Fruit fly (Drosophila melanogaster) whole organism, pupa: ENCODE results near the gene CG11030.

Experiments
- CG10348 ChIP-seq: fragments of 200-800 bp; sonication (Bioruptor generic); IDR thresholded peaks from 2 replicates; pipeline ENCODE4 v1.3.6; 2022; ENCODE audit warnings: missing biosample characterization, missing genetic modification characterization
- CG12605 ChIP-seq: fragments of 200-800 bp; sonication (Bioruptor generic); IDR thresholded peaks from 2 replicates; pipeline ENCODE4 v1.3.6; 2022; ENCODE audit warnings: missing biosample characterization, missing genetic modification characterization
- CG13204 ChIP-seq: fragments of 200-800 bp; sonication (Bioruptor generic); optimal IDR thresholded peaks from 2 replicates; lab custom pipeline; 2018; ENCODE audit warnings: missing biosample characterization, mild to moderate bottlenecking, missing genetic modification characterization, moderate library complexity
- CG14655 ChIP-seq: fragments of 200-800 bp; sonication (Bioruptor generic); optimal IDR thresholded peaks from 3 replicates; lab custom pipeline; 2017; ENCODE audit warnings: mild to moderate bottlenecking, missing biosample characterization, missing genetic modification reagents, missing genetic modification characterization
- CG15710 ChIP-seq: fragments of 200-800 bp; sonication (Bioruptor generic); optimal IDR thresholded peaks from 2 replicates; lab custom pipeline; 2018; ENCODE audit warnings: missing biosample characterization, mild to moderate bottlenecking, missing genetic modification characterization, moderate library complexity
- CG17806 ChIP-seq: fragments of 200-800 bp; sonication (Bioruptor generic); optimal IDR thresholded peaks from 2 replicates; lab custom pipeline; 2018; ENCODE audit warnings: missing biosample characterization, mild to moderate bottlenecking, missing genetic modification characterization, moderate library complexity
- CG32121 ChIP-seq: fragments of 200-800 bp; sonication (Bioruptor generic); IDR thresholded peaks from 2 replicates; pipeline ENCODE4 v1.3.6; 2022; ENCODE audit warnings: missing biosample characterization, missing genetic modification characterization
- CG34367 ChIP-seq: fragments of 200-800 bp; sonication (Bioruptor generic); optimal IDR thresholded peaks from 2 replicates; lab custom pipeline; 2018; ENCODE audit warnings: missing biosample characterization, mild to moderate bottlenecking, missing genetic modification characterization
- CG4496 ChIP-seq: fragments of 200-800 bp; sonication (Bioruptor generic); IDR thresholded peaks from 3 replicates; pipeline ENCODE4 v1.3.6; 2022; ENCODE audit warnings: missing biosample characterization, missing genetic modification characterization
- CG8159 ChIP-seq: fragments of 200-800 bp; sonication (Bioruptor generic); optimal IDR thresholded peaks from 3 replicates; lab custom pipeline; 2018; ENCODE audit warnings: missing biosample characterization, mild to moderate bottlenecking, missing genetic modification characterization, moderate library complexity
- CG8301 ChIP-seq: fragments of 200-800 bp; sonication (Bioruptor generic); optimal IDR thresholded peaks from 2 replicates; lab custom pipeline; 2018; ENCODE audit warnings: missing biosample characterization, mild to moderate bottlenecking, missing genetic modification characterization
- CG9948 ChIP-seq: fragments of 200-800 bp; sonication (Bioruptor generic); optimal IDR thresholded peaks from 2 replicates; lab custom pipeline; 2018; ENCODE audit warnings: missing biosample characterization, mild to moderate bottlenecking, missing genetic modification characterization, moderate library complexity
- D1 ChIP-seq: fragments of 200-800 bp; sonication (Bioruptor generic); optimal IDR thresholded peaks from 2 replicates; lab custom pipeline; 2018; ENCODE audit warnings: missing biosample characterization, mild to moderate bottlenecking, missing genetic modification characterization, moderate library complexity
- EcR ChIP-seq: fragments of 200-800 bp; sonication (Bioruptor generic); optimal IDR thresholded peaks from 3 replicates; lab custom pipeline; 2019; ENCODE audit warnings: missing biosample characterization, missing genetic modification characterization, mild to moderate bottlenecking, moderate library complexity, missing genetic modification reagents
- Ets98B ChIP-seq: fragments of 200-800 bp; sonication (Bioruptor generic); IDR thresholded peaks from 2 replicates; pipeline ENCODE4 v1.3.6; 2022; ENCODE audit warnings: missing biosample characterization, missing genetic modification characterization
- Pif1A ChIP-seq: fragments of 200-800 bp; sonication (Bioruptor generic); optimal IDR thresholded peaks from 3 replicates; lab custom pipeline; 2016; ENCODE audit warnings: missing biosample characterization, missing genetic modification characterization
- Pif1B ChIP-seq: fragments of 200-800 bp; sonication (Bioruptor generic); optimal IDR thresholded peaks from 3 replicates; lab custom pipeline; 2016; ENCODE audit warnings: missing biosample characterization, missing genetic modification characterization
- Snoo ChIP-seq: fragments of 200-800 bp; sonication (Bioruptor generic); optimal IDR thresholded peaks from 3 replicates; lab custom pipeline; 2017; ENCODE audit warnings: missing biosample characterization, mild to moderate bottlenecking, missing genetic modification characterization, inconsistent platforms
- fd96Ca ChIP-seq: fragments of 200-800 bp; sonication (Bioruptor generic); IDR thresholded peaks from 3 replicates; pipeline ENCODE4 v1.3.6; 2022; ENCODE audit warnings: missing biosample characterization, missing genetic modification characterization
- gl ChIP-seq: fragments of 200-800 bp; sonication (Bioruptor generic); optimal IDR thresholded peaks from 2 replicates; lab custom pipeline; 2018; ENCODE audit warnings: missing biosample characterization, mild to moderate bottlenecking, missing genetic modification characterization
- rn ChIP-seq: fragments of 200-800 bp; sonication (Bioruptor generic); IDR thresholded peaks from 2 replicates; pipeline ENCODE4 v1.3.6; 2022; ENCODE audit warnings: missing biosample characterization, missing genetic modification characterization

Gene CG11030

dm6 chr2L:5743537-5744148 lies 19.2 kb downstream of the CG11030 start:
- TF ChIP-seq CG32121 (GFP tag; lab: Robert Waterston, UW) = peak; percentile 60
- peak; percentile 62; the same call in 2 of the 3 replicates for TF ChIP-seq CG4496 (GFP tag; lab: Robert Waterston, UW)
- TF ChIP-seq Pif1A (GFP tag; lab: Kevin White, UChicago) = peak; percentile 26
- TF ChIP-seq EcR = no peak
- TF ChIP-seq CG15710 (tag; lab: Kevin White, UChicago) = peak; percentile 29
- TF ChIP-seq CG8159 (tag; lab: Kevin White, UChicago) = peak; percentile 42
- no peak for TF ChIP-seq CG34367 (tag; lab: Kevin White, UChicago)
- no peak for TF ChIP-seq CG14655
- TF ChIP-seq Ets98B (GFP tag; lab: Robert Waterston, UW) = peak; percentile 40; the same call in 1 of the 2 replicates
- peak; percentile 22 for TF ChIP-seq Snoo (tag; lab: Kevin White, UChicago)
- TF ChIP-seq CG17806 = peak; percentile 13
- 0 out of 2 replicates have a peak, but pooled peaks have one; percentile 13 for TF ChIP-seq rn

DNA sequence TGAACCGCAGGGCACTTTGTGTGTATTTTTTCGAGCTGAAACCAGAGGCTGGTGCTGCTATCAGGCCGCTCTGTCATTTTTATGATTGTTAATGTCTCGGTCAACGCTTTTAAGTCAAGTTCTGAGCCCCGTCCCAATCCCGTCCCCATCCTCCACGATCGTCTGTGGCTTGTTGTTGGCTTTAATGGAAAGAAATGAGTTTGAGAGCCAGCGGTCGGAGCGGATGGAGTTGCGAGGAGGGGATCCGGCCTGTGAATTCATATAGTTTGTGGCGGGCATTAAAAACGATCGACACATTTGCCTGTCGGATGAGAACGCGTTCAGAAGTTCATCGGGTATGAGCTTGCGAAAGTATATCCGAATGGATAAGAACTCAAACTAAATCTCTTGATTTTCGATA lies 21.4 kb downstream of the CG11030 start, which contains the start of gene CG11029:
Gene CG11029 (plus strand): TSS at position 301 of the 400 bp plus-strand sequence.
- TF ChIP-seq CG8301 (tag; lab: Kevin White, UChicago) = no peak
- TF ChIP-seq EcR = peak; percentile 84
- no peak for TF ChIP-seq CG15710 (tag; lab: Kevin White, UChicago)
- peak; percentile 43 for TF ChIP-seq CG13204

dm6 chr2L:5748188-5748587 lies 23.7 kb downstream of the CG11030 start:
- TF ChIP-seq CG8159 (tag; lab: Kevin White, UChicago) (peak; percentile 33), CG9948 (tag; lab: Kevin White, UChicago) (no peak), CG4496 (GFP tag; lab: Robert Waterston, UW) (no peak), Snoo (tag; lab: Kevin White, UChicago) (no peak), CG12605 (no peak), CG32121 (GFP tag; lab: Robert Waterston, UW) (no peak), CG13204 (no peak), CG34367 (tag; lab: Kevin White, UChicago) (no peak), fd96Ca (no peak), CG14655 (no peak), CG17806 (peak; percentile 8)

- TF ChIP-seq CG12605 = no peak
- peak; percentile 53 for TF ChIP-seq Pif1B (GFP tag; lab: Kevin White, UChicago)
- TF ChIP-seq Snoo (tag; lab: Kevin White, UChicago) = peak; percentile 11
- TF ChIP-seq D1 = peak; percentile 31
- no peak for TF ChIP-seq CG13204
- peak; percentile 75 for TF ChIP-seq CG15710 (tag; lab: Kevin White, UChicago)
- TF ChIP-seq CG8301 (tag; lab: Kevin White, UChicago) = no peak
- peak; percentile 36 for TF ChIP-seq gl (tag; lab: Kevin White, UChicago)
- TF ChIP-seq CG34367 (tag; lab: Kevin White, UChicago) = peak; percentile 67
- no peak for TF ChIP-seq CG10348 (GFP tag; lab: Robert Waterston, UW)
- TF ChIP-seq CG32121 (GFP tag; lab: Robert Waterston, UW) = no peak
- TF ChIP-seq Pif1A (GFP tag; lab: Kevin White, UChicago) = peak; percentile 13
- no peak for TF ChIP-seq Ets98B (GFP tag; lab: Robert Waterston, UW)
- peak; percentile 82 for TF ChIP-seq CG8159 (tag; lab: Kevin White, UChicago)
- no peak for TF ChIP-seq fd96Ca
- no peak for TF ChIP-seq rn
- TF ChIP-seq CG9948 (tag; lab: Kevin White, UChicago) = peak; percentile 62
- peak; percentile 74 for TF ChIP-seq CG17806
- TF ChIP-seq EcR = no peak
- no peak for TF ChIP-seq CG4496 (GFP tag; lab: Robert Waterston, UW)
- no peak for TF ChIP-seq CG14655
- TF ChIP-seq, all 21 proteins: peak for 10
These were observed 27.0 kb downstream of the CG11030 start for dm6 chr2L:5751448-5751847.

DNA sequence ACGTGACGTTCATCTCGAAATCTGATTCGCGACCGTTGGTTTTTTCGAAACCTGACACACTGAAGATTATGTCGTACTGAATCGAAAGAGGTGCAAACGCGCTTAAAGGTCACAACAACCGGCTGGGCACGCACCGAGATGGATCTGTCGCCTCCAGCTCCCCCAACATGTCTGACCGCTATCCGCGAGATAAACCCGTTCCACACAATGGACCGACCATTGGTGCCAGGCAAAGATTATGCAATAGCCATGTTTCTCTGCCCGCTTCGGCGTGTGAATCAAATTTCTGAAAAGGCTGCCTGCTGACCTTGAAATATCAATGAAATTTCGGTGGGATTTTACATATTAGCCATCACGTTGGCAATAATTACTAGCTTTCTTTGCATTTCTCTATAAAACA lies 40.7 kb downstream of the CG11030 start:
- TF ChIP-seq CG10348 (GFP tag; lab: Robert Waterston, UW) (no peak), CG15710 (tag; lab: Kevin White, UChicago) (no peak), CG12605 (no peak), EcR (peak; percentile 76), CG32121 (GFP tag; lab: Robert Waterston, UW) (no peak)

DNA sequence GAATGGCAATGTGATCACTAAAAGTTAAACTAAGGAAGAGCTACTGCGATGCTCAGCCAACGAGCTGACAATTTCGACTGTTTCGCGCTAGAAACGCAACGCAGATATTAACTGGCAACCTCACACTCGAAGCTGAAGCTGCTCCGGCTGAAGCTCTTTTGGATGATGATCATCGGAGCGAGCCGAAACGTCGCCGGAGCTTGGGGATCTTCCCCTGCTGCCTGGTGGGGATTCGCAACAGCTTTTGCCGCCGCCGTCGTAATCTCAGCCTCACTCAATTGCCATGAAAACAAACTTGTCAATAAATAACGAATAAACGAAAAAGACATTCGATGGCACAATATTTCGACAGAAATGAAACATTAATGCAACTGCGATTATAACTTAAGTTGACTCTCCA lies 41.6 kb downstream of the CG11030 start, which contains the start of gene obst-E:
Gene obst-E (minus strand): TSS at position 101 of the 400 bp plus-strand sequence.
- TF ChIP-seq CG8159 (tag; lab: Kevin White, UChicago) (no peak), CG8301 (tag; lab: Kevin White, UChicago) (no peak), CG4496 (GFP tag; lab: Robert Waterston, UW) (no peak), CG10348 (GFP tag; lab: Robert Waterston, UW) (no peak), fd96Ca (no peak), rn (no peak), Pif1B (GFP tag; lab: Kevin White, UChicago) (no peak), Snoo (tag; lab: Kevin White, UChicago) (no peak), CG9948 (tag; lab: Kevin White, UChicago) (no peak), CG14655 (no peak), CG15710 (tag; lab: Kevin White, UChicago) (no peak), EcR (no peak), CG12605 (no peak), Pif1A (GFP tag; lab: Kevin White, UChicago) (no peak), D1 (no peak), gl (tag; lab: Kevin White, UChicago) (no peak)
